Fruit fly (Drosophila melanogaster) Kc167 (cell line): ENCODE data around the gene Trissin.

Experiments used
- Myc ChIP-seq: fragments of >200 bp; optimal IDR thresholded peaks from 2 replicates; lab custom pipeline; 2017; ENCODE audit warnings: missing external identifiers
- Sin3A ChIP-seq: fragments of >200 bp; optimal IDR thresholded peaks from 2 replicates; lab custom pipeline; 2018; ENCODE audit warnings: missing external identifiers
- h ChIP-seq: fragments of >200 bp; optimal IDR thresholded peaks from 3 replicates; lab custom pipeline; 2018; ENCODE audit warnings: missing external identifiers
- ttk ChIP-seq: sonication (Bioruptor generic); optimal IDR thresholded peaks from 2 replicates; lab custom pipeline; 2017; ENCODE audit warnings: missing external identifiers

dm6 chr3R:15446149-15446548 is 39.0 kb downstream of the Trissin start:
- no peak for TF ChIP-seq ttk (lab: Kevin White, UChicago)
- TF ChIP-seq Myc (lab: Kevin White, UChicago) = no peak
- no peak for TF ChIP-seq h (lab: Kevin White, UChicago)
- no peak for TF ChIP-seq Sin3A (lab: Kevin White, UChicago)
